Worm (Caenorhabditis elegans) whole organism, early embryonic: ENCODE results near the gene Y43F8C.6.

Experiments
- F13C5.2 ChIP-seq: sonication (generic microtip); optimal IDR thresholded peaks from 2 replicates; lab custom pipeline; 2017; ENCODE audit warnings: mild to moderate bottlenecking, missing genetic modification characterization, inconsistent platforms, missing compliant biosample characterization
- ama-1 ChIP-seq: fragments of 150-350 bp; optimal IDR thresholded peaks from 2 replicates; lab custom pipeline; 2014
- flt-1 ChIP-seq: fragments of 200-800 bp; sonication (Bioruptor generic); IDR thresholded peaks from 2 replicates; pipeline ENCODE4 v1.3.6; 2022; ENCODE audit warnings: missing genetic modification characterization, missing compliant biosample characterization
- hnd-1 ChIP-seq: sonication (generic microtip); optimal IDR thresholded peaks from 2 replicates; lab custom pipeline; 2016; ENCODE audit warnings: missing genetic modification characterization, missing compliant biosample characterization
- pes-1 ChIP-seq: fragments of 200-800 bp; sonication (Bioruptor generic); IDR thresholded peaks from 2 replicates; pipeline ENCODE4 v1.3.6; 2022; ENCODE audit warnings: missing genetic modification reagents, missing genetic modification characterization, missing compliant biosample characterization
- sea-1 ChIP-seq: fragments of 200-800 bp; sonication (Bioruptor generic); conservative IDR thresholded peaks from 2 replicates; pipeline ENCODE4 v1.3.6; 2022; ENCODE audit warnings: missing genetic modification characterization, missing compliant biosample characterization
- tbx-11 ChIP-seq: fragments of 200-800 bp; sonication (Bioruptor generic); IDR thresholded peaks from 2 replicates; pipeline ENCODE4 v1.3.6; 2022; ENCODE audit warnings: missing genetic modification characterization, missing compliant biosample characterization
- tbx-37 ChIP-seq: fragments of 200-800 bp; sonication (Bioruptor generic); conservative IDR thresholded peaks from 2 replicates; pipeline ENCODE4 v1.3.6; 2022; ENCODE audit warnings: missing genetic modification reagents, missing genetic modification characterization, missing compliant biosample characterization

DNA sequence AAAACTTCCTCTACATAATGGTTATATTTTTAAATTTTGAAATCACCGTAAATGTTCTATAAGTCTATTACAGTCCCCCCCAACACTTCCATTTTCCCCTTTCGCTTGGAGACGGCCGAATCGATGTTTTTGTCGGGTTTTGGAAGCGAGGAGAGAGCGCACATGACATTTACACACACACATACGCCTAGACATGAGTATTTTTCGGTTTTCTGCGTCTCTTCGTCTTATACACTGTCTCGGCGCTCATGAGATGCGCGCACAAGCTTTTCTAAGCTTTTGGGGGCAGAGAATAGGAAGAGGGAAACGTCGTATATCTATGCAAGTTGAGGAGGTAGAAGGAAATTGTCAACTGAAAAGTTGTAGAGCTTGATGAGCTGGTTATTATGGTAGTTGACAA lies 20.6 kb downstream of the Y43F8C.6 start:
- no peak for TF ChIP-seq sea-1 (GFP tag; lab: Robert Waterston, UW)
- no peak for TF ChIP-seq ama-1 (lab: Kevin White, UChicago)
- no peak for TF ChIP-seq tbx-37 (GFP tag; lab: Robert Waterston, UW)
- TF ChIP-seq F13C5.2 (tag; lab: Kevin White, UChicago): no peak
- no peak for TF ChIP-seq flt-1 (GFP tag; lab: Robert Waterston, UW)
- TF ChIP-seq tbx-11: no peak
- TF ChIP-seq pes-1 (GFP tag; lab: Robert Waterston, UW): no peak
- no peak for TF ChIP-seq hnd-1
